Fruit fly (Drosophila melanogaster): ENCODE measurements around the gene CG6761.

CG6761 gene

DNA sequence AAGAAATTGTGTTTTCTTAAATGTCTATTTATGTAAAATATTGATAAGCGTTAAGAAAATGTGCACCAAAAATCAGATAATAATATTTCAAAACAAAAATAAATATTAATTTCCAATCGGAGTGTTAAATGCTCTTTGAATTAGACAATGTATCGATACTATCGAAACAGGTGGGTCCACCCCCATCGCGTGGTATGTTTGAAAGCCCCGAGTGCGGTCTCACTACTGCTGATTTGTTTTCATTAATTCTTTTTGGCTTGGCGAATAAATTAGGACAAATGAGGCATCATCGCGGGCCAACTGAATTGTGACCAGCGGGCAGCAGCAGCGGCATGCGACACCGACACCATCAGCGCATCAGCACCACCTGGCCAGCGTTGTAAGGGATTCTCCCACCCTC is 23.3 kb upstream of the CG6761 start, which contains the start of gene Naa60 (continued):
- no peak for TF ChIP-seq pfk (GFP tag; optimal IDR thresholded peaks at IDR 0.05)
- TF ChIP-seq HmgZ (tag; optimal IDR thresholded peaks at IDR 0.05) = peak; percentile 54
- TF ChIP-seq CG11085 (GFP tag; IDR thresholded peaks at IDR 0.05) = no peak
- no peak for TF ChIP-seq croc (GFP tag; conservative IDR thresholded peaks at IDR 0.05)
- peak; percentile 85 for TF ChIP-seq MBD-R2 (GFP tag; IDR thresholded peaks at IDR 0.05)
- no peak for TF ChIP-seq cas (GFP tag; IDR thresholded peaks at IDR 0.05)
- no peak for TF ChIP-seq CG12219 (GFP tag; optimal IDR thresholded peaks at IDR 0.05)
- TF ChIP-seq Sox102F (GFP tag; optimal IDR thresholded peaks at IDR 0.05) = no peak
- TF ChIP-seq CG11504 (tag; optimal IDR thresholded peaks at IDR 0.05) = no peak
- no peak for TF ChIP-seq CG10565 (GFP tag; optimal IDR thresholded peaks at IDR 0.05)
- no peak for TF ChIP-seq vfl (GFP tag; optimal IDR thresholded peaks at IDR 0.05)
- TF ChIP-seq NfI (GFP tag; optimal IDR thresholded peaks at IDR 0.05) = no peak
- no peak for TF ChIP-seq gro (GFP tag; optimal IDR thresholded peaks at IDR 0.05)
- TF ChIP-seq Deaf1 (tag; optimal IDR thresholded peaks at IDR 0.05) = no peak
- no peak for TF ChIP-seq yki (optimal IDR thresholded peaks at IDR 0.05)
- no peak for TF ChIP-seq ttk (GFP tag; IDR thresholded peaks at IDR 0.05)
- no peak for TF ChIP-seq CG13894 (tag; optimal IDR thresholded peaks at IDR 0.05)
- no peak for TF ChIP-seq CG6765 (GFP tag; optimal IDR thresholded peaks at IDR 0.05)
- TF ChIP-seq CG1024 (GFP tag; IDR thresholded peaks at IDR 0.05) = no peak
- TF ChIP-seq CG6791 (GFP tag; IDR thresholded peaks at IDR 0.05; ENCODE audit: partially characterized antibody) = peak; percentile 88
- TF ChIP-seq Hr39 (optimal IDR thresholded peaks at IDR 0.05) = no peak
- TF ChIP-seq CG18764 (GFP tag; optimal IDR thresholded peaks at IDR 0.05) = no peak
- no peak for TF ChIP-seq sens-2 (GFP tag; IDR thresholded peaks at IDR 0.05)
- no peak for TF ChIP-seq org-1 (GFP tag; optimal IDR thresholded peaks at IDR 0.05)
- no peak for TF ChIP-seq CG15479 (GFP tag; optimal IDR thresholded peaks at IDR 0.05)
- no peak for TF ChIP-seq rib (GFP tag; IDR thresholded peaks at IDR 0.05)
- no peak for TF ChIP-seq dan (GFP tag; IDR thresholded peaks at IDR 0.05)
- TF ChIP-seq trh (GFP tag; optimal IDR thresholded peaks at IDR 0.05) = no peak
- TF ChIP-seq CG6654 (GFP tag; optimal IDR thresholded peaks at IDR 0.05) = no peak
- no peak for TF ChIP-seq CG13296 (GFP tag; optimal IDR thresholded peaks at IDR 0.05)
- TF ChIP-seq nmo (GFP tag; optimal IDR thresholded peaks at IDR 0.05) = peak; percentile 39
- no peak for TF ChIP-seq dmrt99B (tag; optimal IDR thresholded peaks at IDR 0.05)
- TF ChIP-seq ac (GFP tag; optimal IDR thresholded peaks at IDR 0.05) = no peak
- no peak for TF ChIP-seq Myb (GFP tag; optimal IDR thresholded peaks at IDR 0.05)
- TF ChIP-seq luna (GFP tag; optimal IDR thresholded peaks at IDR 0.05) = no peak
- no peak for TF ChIP-seq CG9437 (GFP tag; optimal IDR thresholded peaks at IDR 0.05)
- no peak for TF ChIP-seq Max (GFP tag; optimal IDR thresholded peaks at IDR 0.05)
- no peak for TF ChIP-seq twi (tag; optimal IDR thresholded peaks at IDR 0.05)
- no peak for TF ChIP-seq gsb-n (tag; optimal IDR thresholded peaks at IDR 0.05)
- no peak for TF ChIP-seq sim (GFP tag; IDR thresholded peaks at IDR 0.05)
- no peak for TF ChIP-seq CG10147 (GFP tag; optimal IDR thresholded peaks at IDR 0.05)
- peak; percentile 1 for TF ChIP-seq CHES-1-like (GFP tag; optimal IDR thresholded peaks at IDR 0.05)
- no peak for TF ChIP-seq ERR (GFP tag; optimal IDR thresholded peaks at IDR 0.05)
- no peak for TF ChIP-seq Lpt (GFP tag; optimal IDR thresholded peaks at IDR 0.05)
- TF ChIP-seq Nf-YB (GFP tag; optimal IDR thresholded peaks at IDR 0.05) = no peak
- TF ChIP-seq prd (optimal IDR thresholded peaks at IDR 0.05) = no peak
- no peak for TF ChIP-seq prd (GFP tag; IDR thresholded peaks at IDR 0.05)
- TF ChIP-seq CG12236 (GFP tag; optimal IDR thresholded peaks at IDR 0.05) = no peak
- no peak for TF ChIP-seq Hey (tag; optimal IDR thresholded peaks at IDR 0.05)
- no peak for TF ChIP-seq CG11696 (GFP tag; IDR thresholded peaks at IDR 0.05)
- TF ChIP-seq HHEX (GFP tag; optimal IDR thresholded peaks at IDR 0.05) = no peak
- peak; percentile 85 for TF ChIP-seq CG4617 (GFP tag; optimal IDR thresholded peaks at IDR 0.05; ENCODE audit: borderline replicate concordance)
- no peak for TF ChIP-seq kay (GFP tag; optimal IDR thresholded peaks at IDR 0.05)
